Worm (Caenorhabditis elegans) whole organism, L4 larva: ENCODE measurements around the gene W03D2.9.

Source experiments
- F37D6.2 ChIP-seq: sonication (generic microtip); optimal IDR thresholded peaks from 2 replicates; lab custom pipeline; 2016; ENCODE audit warnings: mild to moderate bottlenecking, missing genetic modification characterization, missing compliant biosample characterization
- aly-2 ChIP-seq: sonication (generic microtip); optimal IDR thresholded peaks from 2 replicates; lab custom pipeline; 2018; ENCODE audit warnings: missing biosample characterization, missing genetic modification characterization
- ctbp-1 ChIP-seq: fragments of 200-800 bp; sonication (Bioruptor generic); IDR thresholded peaks from 2 replicates; pipeline ENCODE4 v1.3.6; 2022; ENCODE audit warnings: missing genetic modification reagents, missing genetic modification characterization, missing compliant biosample characterization
- jun-1 ChIP-seq: fragments of 150-350 bp; optimal IDR thresholded peaks from 2 replicates; lab custom pipeline; 2014; ENCODE audit warnings: missing biosample characterization, missing genetic modification reagents, missing genetic modification characterization
- nhr-237 ChIP-seq: sonication (generic microtip); optimal IDR thresholded peaks from 2 replicates; lab custom pipeline; 2017; ENCODE audit warnings: missing biosample characterization, missing genetic modification characterization
- nhr-28 ChIP-seq: fragments of 150-350 bp; optimal IDR thresholded peaks from 2 replicates; lab custom pipeline; 2014; ENCODE audit warnings: missing biosample characterization, missing genetic modification characterization
- nhr-77 ChIP-seq: fragments of 150-350 bp; optimal IDR thresholded peaks from 2 replicates; lab custom pipeline; 2014; ENCODE audit warnings: missing biosample characterization, missing genetic modification characterization
- pqm-1 ChIP-seq: sonication (generic microtip); optimal IDR thresholded peaks from 2 replicates; lab custom pipeline; 2017; ENCODE audit warnings: missing biosample characterization, missing genetic modification characterization
- sdz-12 ChIP-seq: fragments of 200-800 bp; sonication (Bioruptor generic); optimal IDR thresholded peaks from 2 replicates; lab custom pipeline; 2018; ENCODE audit warnings: mild to moderate bottlenecking, missing genetic modification characterization, missing compliant biosample characterization
- spr-3 ChIP-seq: fragments of 200-800 bp; sonication (Bioruptor generic); optimal IDR thresholded peaks from 2 replicates; lab custom pipeline; 2018; ENCODE audit warnings: mild to moderate bottlenecking, missing genetic modification characterization, missing compliant biosample characterization
- unc-130 ChIP-seq: sonication (generic microtip); optimal IDR thresholded peaks from 2 replicates; lab custom pipeline; 2016; ENCODE audit warnings: missing genetic modification reagents, missing genetic modification characterization, missing compliant biosample characterization
- ztf-11 ChIP-seq: fragments of 150-350 bp; optimal IDR thresholded peaks from 2 replicates; lab custom pipeline; 2014; ENCODE audit warnings: missing biosample characterization, missing genetic modification characterization

ce11 chrIV:4085022-4085421 is 10.5 kb upstream of the W03D2.9 start:
- TF ChIP-seq nhr-77 (tag; lab: Kevin White, UChicago), result peak; percentile 23
- no peak for TF ChIP-seq pqm-1 (tag; lab: Kevin White, UChicago)
- no peak for TF ChIP-seq jun-1 (tag; lab: Kevin White, UChicago)
- TF ChIP-seq ctbp-1, result no peak
- no peak for TF ChIP-seq aly-2 (tag; lab: Kevin White, UChicago)
- TF ChIP-seq F37D6.2 (tag; lab: Kevin White, UChicago), result no peak
- no peak for TF ChIP-seq spr-3 (GFP tag; lab: Kevin White, UChicago)
- TF ChIP-seq ztf-11, result no peak
- TF ChIP-seq sdz-12 (GFP tag; lab: Kevin White, UChicago), result no peak
- no peak for TF ChIP-seq unc-130
- peak; percentile 35 for TF ChIP-seq nhr-28
- TF ChIP-seq nhr-237, result no peak
